Fruit fly (Drosophila melanogaster): Measurements from ENCODE around the gene qjt.

The qjt gene

DNA sequence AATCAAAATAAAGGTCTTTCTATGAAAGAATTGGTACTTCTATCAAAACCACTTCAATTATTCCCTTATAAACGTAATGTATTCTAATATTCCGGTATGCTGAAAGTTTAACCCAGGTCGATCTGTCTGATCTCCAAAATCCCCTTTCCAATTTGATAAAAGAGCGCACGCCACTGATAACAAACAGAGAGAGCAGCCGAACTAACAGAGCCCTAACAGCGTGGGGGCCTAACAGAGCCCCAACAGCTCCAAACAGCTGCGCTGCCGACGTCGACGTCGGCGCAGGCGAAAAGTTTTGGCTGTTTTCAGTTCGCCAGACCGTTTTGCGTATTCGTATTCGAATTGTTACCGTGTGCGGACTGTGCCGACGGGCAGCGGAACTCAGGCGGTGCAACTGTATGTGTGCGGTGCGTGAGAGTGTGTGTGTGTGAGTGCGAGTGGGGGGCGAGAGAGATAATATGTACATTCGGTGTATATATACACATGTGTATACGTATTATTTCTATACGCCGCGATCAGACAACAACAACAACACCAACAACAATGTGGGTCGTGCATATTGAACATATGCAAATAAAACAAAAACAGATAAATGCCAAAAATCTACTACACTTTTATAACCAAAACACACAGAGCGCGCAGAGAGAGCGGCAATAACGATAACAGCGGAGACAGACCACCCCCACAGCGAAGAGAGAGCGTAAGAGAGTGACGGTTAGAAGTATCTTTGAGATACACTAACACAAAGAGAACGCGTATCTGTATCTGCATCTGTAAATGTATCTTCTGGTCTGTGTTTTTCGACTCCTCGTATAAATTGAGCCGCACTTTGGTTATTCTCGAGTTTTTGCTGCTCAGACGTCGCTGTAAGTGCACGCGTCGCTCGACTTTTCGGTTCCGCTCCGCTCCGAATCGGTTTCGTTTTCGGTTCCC lies 8.2 kb downstream of the qjt start, which contains the start of gene Oatp74D:
TSS of gene Oatp74D (plus strand) at position 325 of the 933 bp plus-strand sequence.
- TF ChIP-seq Myc (optimal IDR thresholded peaks at IDR 0.05) (no peak), insv (optimal IDR thresholded peaks at IDR 0.05) (no peak), Sin3A (optimal IDR thresholded peaks at IDR 0.05) (no peak), ttk (optimal IDR thresholded peaks at IDR 0.05) (no peak), h (optimal IDR thresholded peaks at IDR 0.05) (no peak), psq (optimal IDR thresholded peaks at IDR 0.05) (no peak)

DNA sequence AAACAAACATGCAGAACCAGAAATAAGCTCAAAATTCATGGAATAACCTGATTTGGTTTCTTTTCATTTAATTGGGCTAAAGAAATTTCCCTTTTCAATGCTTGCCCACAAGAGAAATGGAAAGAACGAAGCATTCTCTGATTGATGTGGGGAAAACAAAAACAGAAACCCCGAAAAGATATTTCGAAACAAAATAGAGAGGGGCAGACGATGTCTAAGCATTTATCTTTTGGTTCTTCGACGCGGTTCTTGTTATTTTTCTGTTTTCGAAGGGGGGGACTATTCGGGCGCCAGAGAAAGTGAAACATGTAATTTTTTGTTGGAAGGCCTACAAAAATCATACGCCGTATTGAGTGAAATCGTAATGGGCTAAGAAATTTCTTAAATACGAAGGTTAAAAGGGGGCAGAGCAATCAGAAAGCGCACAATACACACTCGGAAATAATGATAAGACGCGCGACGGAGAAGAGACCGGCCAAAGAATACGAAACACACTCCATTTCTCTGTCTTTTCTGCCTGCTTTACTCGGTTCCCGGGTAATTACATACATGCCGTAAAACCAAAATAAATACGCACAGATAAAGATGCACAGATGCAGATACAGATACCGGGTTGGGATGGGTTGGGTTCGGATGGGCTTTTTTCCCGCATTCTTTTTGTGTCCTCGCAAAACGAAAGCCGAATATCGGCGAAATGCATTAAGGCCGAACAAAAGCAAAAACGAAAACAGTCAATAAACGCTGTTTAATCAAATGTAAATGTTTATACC lies 9.9 kb downstream of the qjt start:
- no peak for TF ChIP-seq psq (optimal IDR thresholded peaks at IDR 0.05)
- no peak for TF ChIP-seq h (optimal IDR thresholded peaks at IDR 0.05)
- no peak for TF ChIP-seq ttk (optimal IDR thresholded peaks at IDR 0.05)
- TF ChIP-seq Myc (optimal IDR thresholded peaks at IDR 0.05): no peak
- TF ChIP-seq Sin3A (optimal IDR thresholded peaks at IDR 0.05): no peak
- TF ChIP-seq insv (optimal IDR thresholded peaks at IDR 0.05): no peak

DNA sequence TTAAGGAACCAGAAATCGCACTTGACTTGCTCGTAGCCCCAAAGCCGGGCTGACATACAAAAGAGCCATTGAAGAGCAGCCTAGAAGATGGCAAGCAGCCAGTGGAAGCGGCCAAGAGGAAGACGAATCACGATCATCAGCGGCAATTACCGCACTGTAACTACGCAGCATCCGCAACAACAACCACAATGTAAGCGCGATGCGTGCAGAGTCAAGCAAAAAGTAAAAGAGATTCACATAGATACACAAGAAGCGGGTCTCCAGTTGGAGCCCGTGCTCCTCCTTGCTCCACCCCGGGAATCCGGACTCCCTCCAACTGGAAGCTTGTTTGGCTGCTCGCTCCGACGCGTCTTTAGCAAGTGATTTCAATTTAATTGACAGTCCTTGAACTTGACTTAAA lies 12.8 kb downstream of the qjt start:
- TF ChIP-seq ttk (optimal IDR thresholded peaks at IDR 0.05): no peak
- TF ChIP-seq psq (optimal IDR thresholded peaks at IDR 0.05): no peak
- TF ChIP-seq Sin3A (optimal IDR thresholded peaks at IDR 0.05): no peak
- no peak for TF ChIP-seq h (optimal IDR thresholded peaks at IDR 0.05)
- no peak for TF ChIP-seq Myc (optimal IDR thresholded peaks at IDR 0.05)
- TF ChIP-seq insv (optimal IDR thresholded peaks at IDR 0.05): no peak

DNA sequence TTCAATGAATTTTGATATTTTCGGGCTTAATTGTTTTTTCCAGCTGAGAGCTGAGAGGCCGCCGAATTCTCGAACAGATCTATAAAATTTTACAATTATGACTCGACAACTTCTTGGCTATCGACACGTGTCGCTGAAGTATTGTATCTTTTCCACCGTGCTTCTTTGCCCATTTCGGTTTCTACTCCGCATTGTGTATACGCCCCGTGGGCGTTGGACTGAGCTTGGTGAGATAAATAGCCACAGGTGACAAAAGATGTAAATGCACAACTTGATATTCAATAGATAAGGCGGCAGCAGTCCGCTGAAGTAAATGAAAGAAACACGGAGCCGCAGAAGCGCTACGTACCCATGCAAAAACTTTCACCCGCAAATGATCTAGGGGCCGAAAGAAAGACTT lies 14.4 kb downstream of the qjt start:
- TF ChIP-seq Myc (optimal IDR thresholded peaks at IDR 0.05) (no peak), psq (optimal IDR thresholded peaks at IDR 0.05) (no peak), insv (optimal IDR thresholded peaks at IDR 0.05) (no peak), ttk (optimal IDR thresholded peaks at IDR 0.05) (no peak), Sin3A (optimal IDR thresholded peaks at IDR 0.05) (no peak), h (optimal IDR thresholded peaks at IDR 0.05) (no peak)

DNA sequence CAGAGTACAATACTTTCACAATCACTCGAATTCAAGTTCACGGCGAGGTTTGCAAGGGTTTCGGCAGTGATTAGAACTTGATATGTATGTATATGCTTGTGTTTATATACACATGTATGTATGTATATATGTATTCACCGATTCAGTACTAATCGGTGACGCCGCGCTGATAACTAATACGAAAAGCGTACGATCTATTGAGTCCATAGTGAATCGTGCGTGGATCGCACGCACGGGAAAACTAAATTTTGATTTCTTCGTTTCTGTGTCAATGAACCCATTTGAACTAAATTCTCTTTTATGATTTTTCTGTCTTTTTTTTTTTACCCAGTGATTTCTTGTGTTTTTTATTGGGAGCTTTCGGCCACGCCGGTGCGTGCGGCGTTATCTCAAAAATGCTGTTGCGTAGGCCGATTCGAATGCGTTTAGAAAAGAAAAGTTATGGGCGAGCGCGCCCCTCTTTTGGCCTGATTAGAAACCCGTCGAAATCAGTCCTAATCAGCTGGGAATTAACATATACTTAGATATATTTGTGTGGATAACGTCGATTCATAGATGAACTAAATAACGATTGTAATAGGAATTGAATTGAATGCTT lies 15.0 kb downstream of the qjt start:
- TF ChIP-seq Sin3A (optimal IDR thresholded peaks at IDR 0.05) (no peak), insv (optimal IDR thresholded peaks at IDR 0.05) (no peak), psq (optimal IDR thresholded peaks at IDR 0.05) (no peak), Myc (optimal IDR thresholded peaks at IDR 0.05) (no peak), h (optimal IDR thresholded peaks at IDR 0.05) (no peak), ttk (optimal IDR thresholded peaks at IDR 0.05) (no peak)

DNA sequence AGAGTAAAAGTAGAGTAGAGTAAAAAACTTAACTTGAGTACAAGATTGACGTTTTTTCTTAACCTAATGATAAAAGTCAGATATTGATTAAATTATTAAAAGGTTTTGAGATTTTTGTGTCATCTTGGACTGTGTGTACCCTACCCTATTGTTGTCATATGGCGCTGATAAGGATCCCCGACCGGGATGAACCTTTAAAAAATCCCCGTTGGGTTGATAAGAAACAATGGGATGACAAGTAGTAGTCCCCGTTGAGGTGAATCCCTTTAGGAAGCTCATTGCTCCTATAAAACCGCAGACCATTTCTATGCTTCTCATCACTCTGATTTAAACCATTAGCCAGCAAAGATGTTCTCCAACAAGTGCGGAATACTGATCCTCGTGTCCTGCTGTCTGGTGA lies 15.6 kb downstream of the qjt start, which contains the start of gene edin:
TSS of gene edin (plus strand) at position 340 of the 400 bp plus-strand sequence.
- TF ChIP-seq ttk (optimal IDR thresholded peaks at IDR 0.05): no peak
- TF ChIP-seq Myc (optimal IDR thresholded peaks at IDR 0.05): no peak
- no peak for TF ChIP-seq psq (optimal IDR thresholded peaks at IDR 0.05)
- no peak for TF ChIP-seq insv (optimal IDR thresholded peaks at IDR 0.05)
- no peak for TF ChIP-seq h (optimal IDR thresholded peaks at IDR 0.05)
- TF ChIP-seq Sin3A (optimal IDR thresholded peaks at IDR 0.05): no peak

DNA sequence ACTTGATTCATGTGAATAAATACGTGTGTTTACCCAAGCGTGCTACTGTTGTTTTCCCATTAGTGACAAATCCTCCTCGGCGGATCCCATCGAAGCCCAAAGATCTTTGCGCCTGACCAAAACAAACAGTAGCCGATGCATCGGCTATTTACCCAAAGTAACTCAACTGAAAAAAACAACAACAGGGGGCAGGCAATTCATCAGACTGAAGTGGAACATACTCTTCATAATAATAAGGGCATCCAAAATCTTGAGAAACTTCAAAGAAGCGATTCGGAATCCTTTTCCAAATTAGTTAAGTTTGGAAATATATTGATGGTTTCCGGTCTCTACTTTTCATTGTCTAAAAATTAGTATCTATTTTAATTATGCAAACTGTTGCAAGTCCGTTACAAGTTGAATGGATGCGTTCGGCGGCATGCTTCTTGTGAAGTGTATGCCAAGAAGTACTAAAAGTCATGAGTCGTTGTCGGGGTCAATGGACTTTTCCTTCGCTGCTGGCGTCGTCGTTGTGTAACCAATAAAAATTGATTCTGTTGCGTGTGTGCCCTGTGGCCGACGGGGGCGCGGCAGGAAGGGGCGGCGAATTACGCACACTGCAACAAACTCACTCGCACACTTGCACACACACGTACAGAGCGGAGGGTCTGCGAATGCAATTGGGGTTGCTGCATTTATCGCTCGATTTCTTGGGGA lies 16.5 kb downstream of the qjt start:
- no peak for TF ChIP-seq ttk (optimal IDR thresholded peaks at IDR 0.05)
- no peak for TF ChIP-seq Sin3A (optimal IDR thresholded peaks at IDR 0.05)
- no peak for TF ChIP-seq Myc (optimal IDR thresholded peaks at IDR 0.05)
- no peak for TF ChIP-seq h (optimal IDR thresholded peaks at IDR 0.05)
- TF ChIP-seq psq (optimal IDR thresholded peaks at IDR 0.05): no peak
- no peak for TF ChIP-seq insv (optimal IDR thresholded peaks at IDR 0.05)

DNA sequence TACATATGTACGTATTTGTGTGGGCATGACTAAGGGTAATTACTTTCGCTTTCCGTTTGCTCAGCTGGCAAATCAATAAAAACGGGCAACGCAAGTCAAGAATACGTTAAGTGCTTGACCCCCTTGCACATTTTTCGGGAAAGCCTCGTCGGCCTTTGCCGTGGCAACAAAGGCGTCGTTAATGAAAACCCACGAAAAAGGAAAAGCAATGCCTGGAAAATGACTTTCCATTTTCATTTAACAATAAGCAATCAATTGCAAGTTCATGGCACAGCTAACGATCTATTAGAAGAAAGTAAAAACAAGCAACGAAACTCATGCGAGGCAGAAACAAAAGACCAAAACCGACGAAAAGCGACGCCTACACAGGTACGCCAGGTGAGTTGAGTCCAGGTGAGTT lies 17.1 kb downstream of the qjt start:
- TF ChIP-seq insv (optimal IDR thresholded peaks at IDR 0.05): no peak
- TF ChIP-seq psq (optimal IDR thresholded peaks at IDR 0.05): no peak
- no peak for TF ChIP-seq Sin3A (optimal IDR thresholded peaks at IDR 0.05)
- no peak for TF ChIP-seq ttk (optimal IDR thresholded peaks at IDR 0.05)
- no peak for TF ChIP-seq Myc (optimal IDR thresholded peaks at IDR 0.05)
- TF ChIP-seq h (optimal IDR thresholded peaks at IDR 0.05): no peak

DNA sequence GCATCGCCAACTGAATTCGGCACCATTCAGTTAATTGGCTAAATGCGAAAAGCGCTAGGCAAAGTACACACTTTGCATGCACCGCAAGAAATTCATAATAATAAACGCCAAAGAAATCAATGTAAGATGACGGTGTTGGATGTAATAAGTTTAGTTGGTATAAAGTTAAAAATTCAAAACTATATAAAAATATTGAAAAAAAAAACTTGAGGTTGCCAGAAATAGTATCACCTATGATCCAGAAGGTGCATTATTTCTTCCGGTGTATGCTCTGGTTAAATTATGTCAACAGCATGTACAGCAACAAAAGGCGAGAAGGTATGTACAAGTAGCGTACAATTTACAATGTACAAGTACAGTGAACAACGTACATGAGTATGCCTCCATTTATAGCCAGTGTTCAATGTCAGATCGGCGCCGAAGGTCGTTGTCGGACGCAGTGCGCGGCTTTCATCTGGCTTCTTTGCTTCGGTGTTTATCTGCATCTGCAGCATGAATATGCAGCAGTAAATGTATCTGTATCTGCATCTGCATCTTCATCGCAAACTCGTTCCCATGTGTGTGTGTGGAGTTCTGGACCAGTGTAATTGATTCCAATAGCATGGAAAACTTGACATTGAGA lies 18.1 kb downstream of the qjt start:
- TF ChIP-seq insv (optimal IDR thresholded peaks at IDR 0.05) (no peak), Sin3A (optimal IDR thresholded peaks at IDR 0.05) (no peak), ttk (optimal IDR thresholded peaks at IDR 0.05) (no peak), h (optimal IDR thresholded peaks at IDR 0.05) (no peak), Myc (optimal IDR thresholded peaks at IDR 0.05) (no peak), psq (optimal IDR thresholded peaks at IDR 0.05) (no peak)

DNA sequence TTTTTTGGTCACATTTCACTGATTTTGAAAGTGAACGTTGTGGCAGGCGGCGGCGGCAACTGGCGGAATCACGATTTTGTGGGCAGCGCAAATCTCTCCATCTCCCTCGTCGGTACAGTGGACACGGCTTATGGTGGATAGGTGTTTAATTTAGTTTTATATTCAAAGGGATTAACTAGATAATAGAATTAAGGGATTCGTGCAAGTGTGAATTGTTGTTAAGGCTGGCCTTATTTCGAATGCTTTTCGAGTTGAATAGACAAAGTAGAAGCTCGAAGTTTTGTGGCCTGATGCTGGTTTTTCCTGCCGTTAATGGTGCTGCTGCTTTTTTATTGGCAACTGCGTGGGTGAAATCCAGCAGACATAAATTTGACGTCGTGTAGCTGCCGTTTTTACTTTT lies 19.1 kb downstream of the qjt start:
- TF ChIP-seq insv (optimal IDR thresholded peaks at IDR 0.05) (no peak), Sin3A (optimal IDR thresholded peaks at IDR 0.05) (no peak), h (optimal IDR thresholded peaks at IDR 0.05) (no peak), Myc (optimal IDR thresholded peaks at IDR 0.05) (no peak), psq (optimal IDR thresholded peaks at IDR 0.05) (no peak), ttk (optimal IDR thresholded peaks at IDR 0.05) (no peak)
